Fruit fly (Drosophila melanogaster): ENCODE measurements around the gene D19B.
A peak's percentile ranks its signal among the peaks of the same experiment; 100 is the strongest.

Gene D19B

dm6 chr3L:6184884-6185438 lies at the start of gene D19B, which contains the start of gene CG43293:
Gene D19B, minus strand, starts transcription at chr3L:6184920.
Gene CG43293, plus strand, starts transcription at chr3L:6185189.
- TF ChIP-seq CG12391 (tag; optimal IDR thresholded peaks at IDR 0.05) (peak; percentile 92), CG7963 (GFP tag; IDR thresholded peaks at IDR 0.05; ENCODE audit: partially characterized antibody) (peak; percentile 45; the same call in 1 of the 3 replicates), NFAT (GFP tag; IDR thresholded peaks at IDR 0.05) (peak; percentile 96), da (GFP tag; optimal IDR thresholded peaks at IDR 0.05) (peak; percentile 50), BtbVII (GFP tag; optimal IDR thresholded peaks at IDR 0.05) (peak; percentile 81), Dip2 (GFP tag; IDR thresholded peaks at IDR 0.05) (no peak), CG4617 (GFP tag; optimal IDR thresholded peaks at IDR 0.05; ENCODE audit: borderline replicate concordance) (peak; percentile 82), pnt (GFP tag; optimal IDR thresholded peaks at IDR 0.05) (peak; percentile 83), Bteb2 (GFP tag; optimal IDR thresholded peaks at IDR 0.05) (peak; percentile 78), danr (GFP tag; IDR thresholded peaks at IDR 0.05) (peak; percentile 78), Hmx (GFP tag; optimal IDR thresholded peaks at IDR 0.05) (peak; percentile 48), CG7556 (GFP tag; optimal IDR thresholded peaks at IDR 0.05) (peak; percentile 81), Xbp1 (GFP tag; optimal IDR thresholded peaks at IDR 0.05) (peak; percentile 94), NC2β (GFP tag; optimal IDR thresholded peaks at IDR 0.05) (peak; percentile 78), dimm (GFP tag; IDR thresholded peaks at IDR 0.05) (peak; percentile 73), CG3995 (GFP tag; optimal IDR thresholded peaks at IDR 0.05) (peak; percentile 33), CG8478 (optimal IDR thresholded peaks at IDR 0.05) (peak; percentile 77), eyg (GFP tag; optimal IDR thresholded peaks at IDR 0.05) (peak; percentile 78), CrebB (tag; optimal IDR thresholded peaks at IDR 0.05) (peak; percentile 81), CG9727 (GFP tag; optimal IDR thresholded peaks at IDR 0.05) (peak; percentile 86), Six4 (GFP tag; optimal IDR thresholded peaks at IDR 0.05) (peak; percentile 90), cad (GFP tag; optimal IDR thresholded peaks at IDR 0.05) (no peak), zf30C (GFP tag; optimal IDR thresholded peaks at IDR 0.05) (peak; percentile 25), Jarid2 (GFP tag; optimal IDR thresholded peaks at IDR 0.05) (peak; percentile 70), CG31388 (GFP tag; optimal IDR thresholded peaks at IDR 0.05) (peak; percentile 66), Ets65A (GFP tag) (peak; percentile 98), kay (GFP tag; optimal IDR thresholded peaks at IDR 0.05) (peak; percentile 85), run (tag; optimal IDR thresholded peaks at IDR 0.05) (no peak), gro (GFP tag; optimal IDR thresholded peaks at IDR 0.05) (peak; percentile 91), CG7987 (GFP tag; optimal IDR thresholded peaks at IDR 0.05) (peak; percentile 91), insv (GFP tag; optimal IDR thresholded peaks at IDR 0.05) (peak in 1 of 2 experiments; percentile 69), Med (GFP tag) (peak; percentile 99), CG1792 (GFP tag; optimal IDR thresholded peaks at IDR 0.05) (peak; percentile 79), lov (optimal IDR thresholded peaks at IDR 0.05) (no peak), lov (GFP tag; IDR thresholded peaks at IDR 0.05) (peak; percentile 71; the same call in 2 of the 3 replicates), CG7839 (tag; optimal IDR thresholded peaks at IDR 0.05) (peak; percentile 88), klu (GFP tag; IDR thresholded peaks at IDR 0.05) (peak; percentile 92), ken (GFP tag; IDR thresholded peaks at IDR 0.05) (peak; percentile 90), Ravus (GFP tag; IDR thresholded peaks at IDR 0.05) (peak; percentile 61), CG4854 (GFP tag; optimal IDR thresholded peaks at IDR 0.05) (peak; percentile 73), Gsc (GFP tag; IDR thresholded peaks at IDR 0.05) (no peak), kah (GFP tag; optimal IDR thresholded peaks at IDR 0.05) (peak; percentile 63), z (GFP tag; IDR thresholded peaks at IDR 0.05) (peak; percentile 68; the same call in 1 of the 3 replicates), CG33213 (GFP tag; optimal IDR thresholded peaks at IDR 0.05) (peak; percentile 81), Poxn (GFP tag; IDR thresholded peaks at IDR 0.05) (peak; percentile 73), Dad (GFP tag; optimal IDR thresholded peaks at IDR 0.05) (peak; percentile 80), CG2202 (tag; optimal IDR thresholded peaks at IDR 0.05) (peak; percentile 75), crol (GFP tag; IDR thresholded peaks at IDR 0.05) (peak; percentile 34; the same call in 1 of the 2 replicates), CG1024 (GFP tag; IDR thresholded peaks at IDR 0.05) (peak; percentile 86), CG6854 (GFP tag; optimal IDR thresholded peaks at IDR 0.05) (peak; percentile 64), CG9215 (GFP tag; IDR thresholded peaks at IDR 0.05) (peak; percentile 81), gsb (GFP tag; IDR thresholded peaks at IDR 0.05) (peak; percentile 75)

All from whole organism, embryonic.